Fruit fly (Drosophila melanogaster): ENCODE measurements around the gene Tom70.

dm6 chr2L:12049133-12049532, 10.8 kb upstream of the Tom70 start, which contains the start of gene PLCXD:
- TF ChIP-seq lola (GFP tag; optimal IDR thresholded peaks at IDR 0.05), result no peak
- no peak for TF ChIP-seq Abd-B (GFP tag; optimal IDR thresholded peaks at IDR 0.05)

Measured in whole organism, wandering third instar larva.